Worm (Caenorhabditis elegans) whole organism, L1 larva: ENCODE data around the gene dsh-1.

ENCODE experiments used
- C04F5.9 ChIP-seq: sonication (generic microtip); optimal IDR thresholded peaks from 2 replicates; lab custom pipeline; 2016; ENCODE audit warnings: missing genetic modification characterization, missing compliant biosample characterization
- C16A3.4 ChIP-seq: fragments of 150-350 bp; optimal IDR thresholded peaks from 2 replicates; lab custom pipeline; 2014; ENCODE audit warnings: missing biosample characterization, missing genetic modification characterization
- F16B12.6 ChIP-seq: fragments of 150-350 bp; optimal IDR thresholded peaks from 2 replicates; lab custom pipeline; 2014; ENCODE audit warnings: missing biosample characterization, missing genetic modification characterization
- Y116A8C.19 ChIP-seq: sonication (generic microtip); optimal IDR thresholded peaks from 2 replicates; lab custom pipeline; 2016; ENCODE audit warnings: missing compliant biosample characterization, missing genetic modification characterization, borderline replicate concordance
- aha-1 ChIP-seq: fragments of 150-350 bp; optimal IDR thresholded peaks from 2 replicates; lab custom pipeline; 2014; ENCODE audit warnings: missing biosample characterization, missing genetic modification characterization
- alr-1 ChIP-seq: fragments of 200-800 bp; sonication (Bioruptor generic); optimal IDR thresholded peaks from 2 replicates; lab custom pipeline; 2018; ENCODE audit warnings: borderline replicate concordance, mild to moderate bottlenecking, missing genetic modification characterization, missing compliant biosample characterization
- ama-1 ChIP-seq: fragments of 150-350 bp; optimal IDR thresholded peaks from 2 replicates; lab custom pipeline; 2014
- blmp-1 ChIP-seq: fragments of 150-350 bp; optimal IDR thresholded peaks from 2 replicates; lab custom pipeline; 2014; ENCODE audit warnings: missing biosample characterization, missing genetic modification characterization
- ceh-63 ChIP-seq: fragments of 200-800 bp; sonication (Bioruptor generic); optimal IDR thresholded peaks from 2 replicates; lab custom pipeline; 2018; ENCODE audit warnings: mild to moderate bottlenecking, missing genetic modification characterization, missing compliant biosample characterization
- ceh-82 ChIP-seq, 3 experiments: fragments of 150-350 bp in 1 of 3; sonication (generic microtip) in 2 of 3; optimal IDR thresholded peaks; 2 replicates each; lab custom pipeline; 2014 to 2017; ENCODE audit warnings: missing biosample characterization in 3 of 3, missing genetic modification characterization in 3 of 3
- ceh-88 ChIP-seq: fragments of 200-800 bp; sonication (Bioruptor generic); IDR thresholded peaks from 2 replicates; pipeline ENCODE4 v1.3.6; 2022; ENCODE audit warnings: missing genetic modification characterization, missing compliant biosample characterization
- efl-1 ChIP-seq, 4 experiments: fragments of 150-350 bp; optimal IDR thresholded peaks in 3 of 4; peaks in 1 of 4; 1 replicate in 1 of 4; 2 replicates in 3 of 4; lab custom pipeline; 2014; ENCODE audit warnings: missing biosample characterization in 2 of 4, missing genetic modification characterization in 2 of 4, missing genetic modification reagents in 2 of 4
- efl-3 ChIP-seq: fragments of 200-800 bp; sonication (Bioruptor generic); optimal IDR thresholded peaks from 2 replicates; lab custom pipeline; 2018; ENCODE audit warnings: mild to moderate bottlenecking, missing genetic modification characterization, missing compliant biosample characterization
- egl-27 ChIP-seq, 2 experiments: fragments of 150-350 bp in 1 of 2; sonication (generic microtip); optimal IDR thresholded peaks; 3 replicates each; lab custom pipeline; 2017 to 2018; ENCODE audit warnings: missing biosample characterization in 2 of 2, missing genetic modification characterization in 2 of 2, missing genetic modification reagents in 2 of 2
- elt-2 ChIP-seq: sonication (generic microtip); optimal IDR thresholded peaks from 2 replicates; lab custom pipeline; 2016; ENCODE audit warnings: missing genetic modification characterization, mild to moderate bottlenecking, inconsistent platforms, missing compliant biosample characterization, missing genetic modification reagents
- fkh-10 ChIP-seq: sonication (generic microtip); optimal IDR thresholded peaks from 2 replicates; lab custom pipeline; 2017; ENCODE audit warnings: missing biosample characterization, missing genetic modification reagents, missing genetic modification characterization
- fkh-4 ChIP-seq: sonication (generic microtip); optimal IDR thresholded peaks from 2 replicates; lab custom pipeline; 2016; ENCODE audit warnings: missing compliant biosample characterization, missing genetic modification characterization, borderline replicate concordance
- fkh-8 ChIP-seq: sonication (generic microtip); optimal IDR thresholded peaks from 2 replicates; lab custom pipeline; 2016; ENCODE audit warnings: mild to moderate bottlenecking, missing genetic modification characterization, missing compliant biosample characterization
- grh-1 ChIP-seq: fragments of 200-800 bp; sonication (Bioruptor generic); IDR thresholded peaks from 2 replicates; pipeline ENCODE4 v1.3.6; 2022; ENCODE audit warnings: missing genetic modification reagents, missing genetic modification characterization, missing compliant biosample characterization
- hlh-17 ChIP-seq: fragments of 200-800 bp; sonication (Bioruptor generic); optimal IDR thresholded peaks from 2 replicates; lab custom pipeline; 2018; ENCODE audit warnings: missing genetic modification characterization, mild to moderate bottlenecking, missing compliant biosample characterization, moderate library complexity, borderline replicate concordance
- hlh-4 ChIP-seq: sonication (generic microtip); optimal IDR thresholded peaks from 2 replicates; lab custom pipeline; 2016; ENCODE audit warnings: mild to moderate bottlenecking, missing genetic modification characterization, missing compliant biosample characterization
- hpl-2 ChIP-seq: fragments of 150-350 bp; optimal IDR thresholded peaks from 2 replicates; lab custom pipeline; 2014; ENCODE audit warnings: missing biosample characterization, missing genetic modification reagents, missing genetic modification characterization
- irx-1 ChIP-seq: sonication (generic microtip); optimal IDR thresholded peaks from 2 replicates; lab custom pipeline; 2016; ENCODE audit warnings: missing genetic modification characterization, missing compliant biosample characterization
- jun-1 ChIP-seq: fragments of 150-350 bp; optimal IDR thresholded peaks from 2 replicates; lab custom pipeline; 2014; ENCODE audit warnings: missing biosample characterization, missing genetic modification reagents, missing genetic modification characterization
- lin-13 ChIP-seq: fragments of 150-350 bp; optimal IDR thresholded peaks from 2 replicates; lab custom pipeline; 2014; ENCODE audit warnings: missing biosample characterization, missing genetic modification reagents, missing genetic modification characterization
- lin-35 ChIP-seq, 2 experiments: fragments of 150-350 bp; optimal IDR thresholded peaks; 2 replicates each; lab custom pipeline; 2014; ENCODE audit warnings: missing biosample characterization in 2 of 2, missing genetic modification characterization in 2 of 2, missing genetic modification reagents in 2 of 2
- lin-39 ChIP-seq: fragments of 150-350 bp; optimal IDR thresholded peaks from 2 replicates; lab custom pipeline; 2014; ENCODE audit warnings: missing biosample characterization, missing genetic modification reagents, missing genetic modification characterization
- lsy-2 ChIP-seq, 2 experiments: fragments of 150-350 bp; optimal IDR thresholded peaks; 2 replicates each; lab custom pipeline; 2014; ENCODE audit warnings: missing biosample characterization in 2 of 2, missing genetic modification characterization in 2 of 2
- mab-9 ChIP-seq: fragments of 200-800 bp; sonication (Bioruptor generic); IDR thresholded peaks from 2 replicates; pipeline ENCODE4 v1.3.6; 2022; ENCODE audit warnings: missing genetic modification reagents, missing genetic modification characterization, missing compliant biosample characterization
- mdl-1 ChIP-seq, 2 experiments: fragments of 150-350 bp; optimal IDR thresholded peaks; 2 replicates each; lab custom pipeline; 2014 to 2017; ENCODE audit warnings: missing biosample characterization in 2 of 2, missing genetic modification characterization in 2 of 2, inconsistent platforms in 1 of 2
- mep-1 ChIP-seq: fragments of 150-350 bp; optimal IDR thresholded peaks from 2 replicates; lab custom pipeline; 2014; ENCODE audit warnings: missing biosample characterization, missing genetic modification characterization
- nhr-12 ChIP-seq: sonication (generic microtip); optimal IDR thresholded peaks from 2 replicates; lab custom pipeline; 2017; ENCODE audit warnings: missing biosample characterization, missing genetic modification characterization
- nhr-19 ChIP-seq: fragments of 200-800 bp; sonication (Bioruptor generic); conservative IDR thresholded peaks from 2 replicates; pipeline ENCODE4 v1.3.6; 2022; ENCODE audit warnings: missing genetic modification characterization, missing compliant biosample characterization
- nhr-20 ChIP-seq: sonication (generic microtip); optimal IDR thresholded peaks from 2 replicates; lab custom pipeline; 2016; ENCODE audit warnings: mild to moderate bottlenecking, missing genetic modification characterization, missing compliant biosample characterization
- nhr-28 ChIP-seq: fragments of 150-350 bp; optimal IDR thresholded peaks from 2 replicates; lab custom pipeline; 2014; ENCODE audit warnings: missing biosample characterization, missing genetic modification characterization
- nhr-47 ChIP-seq: sonication (generic microtip); optimal IDR thresholded peaks from 2 replicates; lab custom pipeline; 2016; ENCODE audit warnings: mild to moderate bottlenecking, missing genetic modification characterization, moderate library complexity, missing compliant biosample characterization
- nhr-76 ChIP-seq: sonication (generic microtip); optimal IDR thresholded peaks from 2 replicates; lab custom pipeline; 2017; ENCODE audit warnings: missing biosample characterization, missing genetic modification characterization
- nhr-84 ChIP-seq: sonication (generic microtip); optimal IDR thresholded peaks from 2 replicates; lab custom pipeline; 2017; ENCODE audit warnings: missing biosample characterization, missing genetic modification characterization
- nhr-90 ChIP-seq: sonication (generic microtip); optimal IDR thresholded peaks from 2 replicates; lab custom pipeline; 2016; ENCODE audit warnings: mild to moderate bottlenecking, missing genetic modification characterization, missing compliant biosample characterization; ENCODE audit not compliant: poor library complexity
- pax-3 ChIP-seq: fragments of 200-800 bp; sonication (Bioruptor generic); optimal IDR thresholded peaks from 2 replicates; lab custom pipeline; 2018; ENCODE audit warnings: mild to moderate bottlenecking, missing genetic modification characterization, moderate library complexity, missing compliant biosample characterization
- rnt-1 ChIP-seq: sonication (generic microtip); optimal IDR thresholded peaks from 2 replicates; lab custom pipeline; 2016; ENCODE audit warnings: mild to moderate bottlenecking, missing genetic modification characterization, moderate library complexity, missing compliant biosample characterization
- skn-1 ChIP-seq: fragments of 150-350 bp; optimal IDR thresholded peaks from 2 replicates; lab custom pipeline; 2014; ENCODE audit warnings: missing biosample characterization, missing genetic modification characterization
- snpc-4 ChIP-seq: fragments of 150-350 bp; optimal IDR thresholded peaks from 2 replicates; lab custom pipeline; 2014; ENCODE audit warnings: missing biosample characterization, missing genetic modification characterization
- swsn-7 ChIP-seq: sonication (generic microtip); optimal IDR thresholded peaks from 2 replicates; lab custom pipeline; 2016; ENCODE audit warnings: missing genetic modification characterization, missing compliant biosample characterization
- tlp-1 ChIP-seq: fragments of 150-350 bp; optimal IDR thresholded peaks from 2 replicates; lab custom pipeline; 2014; ENCODE audit warnings: missing biosample characterization, missing genetic modification characterization
- unc-130 ChIP-seq: fragments of 150-350 bp; optimal IDR thresholded peaks from 2 replicates; lab custom pipeline; 2017; ENCODE audit warnings: missing biosample characterization, missing genetic modification characterization, inconsistent platforms
- unc-86 ChIP-seq: sonication (generic microtip); optimal IDR thresholded peaks from 2 replicates; lab custom pipeline; 2016; ENCODE audit warnings: missing genetic modification characterization, missing compliant biosample characterization
- unc-98 ChIP-seq: fragments of 200-800 bp; sonication (Bioruptor generic); IDR thresholded peaks from 2 replicates; pipeline ENCODE4 v1.3.6; 2022; ENCODE audit warnings: missing genetic modification characterization, missing compliant biosample characterization
- zag-1 ChIP-seq: fragments of 150-350 bp; optimal IDR thresholded peaks from 2 replicates; lab custom pipeline; 2014; ENCODE audit warnings: missing biosample characterization, missing genetic modification characterization
- zip-4 ChIP-seq: fragments of 200-800 bp; sonication (Bioruptor generic); optimal IDR thresholded peaks from 2 replicates; lab custom pipeline; 2018; ENCODE audit warnings: mild to moderate bottlenecking, missing genetic modification characterization, moderate library complexity, missing compliant biosample characterization
- ztf-11 ChIP-seq, 2 experiments: sonication (generic microtip); optimal IDR thresholded peaks; 2 replicates each; lab custom pipeline; 2016 to 2017; ENCODE audit warnings: missing genetic modification characterization in 2 of 2, missing biosample characterization in 1 of 2, missing compliant biosample characterization in 1 of 2
- ztf-4 ChIP-seq: fragments of 150-350 bp; optimal IDR thresholded peaks from 2 replicates; lab custom pipeline; 2014; ENCODE audit warnings: missing biosample characterization, missing genetic modification characterization

Gene dsh-1

DNA sequence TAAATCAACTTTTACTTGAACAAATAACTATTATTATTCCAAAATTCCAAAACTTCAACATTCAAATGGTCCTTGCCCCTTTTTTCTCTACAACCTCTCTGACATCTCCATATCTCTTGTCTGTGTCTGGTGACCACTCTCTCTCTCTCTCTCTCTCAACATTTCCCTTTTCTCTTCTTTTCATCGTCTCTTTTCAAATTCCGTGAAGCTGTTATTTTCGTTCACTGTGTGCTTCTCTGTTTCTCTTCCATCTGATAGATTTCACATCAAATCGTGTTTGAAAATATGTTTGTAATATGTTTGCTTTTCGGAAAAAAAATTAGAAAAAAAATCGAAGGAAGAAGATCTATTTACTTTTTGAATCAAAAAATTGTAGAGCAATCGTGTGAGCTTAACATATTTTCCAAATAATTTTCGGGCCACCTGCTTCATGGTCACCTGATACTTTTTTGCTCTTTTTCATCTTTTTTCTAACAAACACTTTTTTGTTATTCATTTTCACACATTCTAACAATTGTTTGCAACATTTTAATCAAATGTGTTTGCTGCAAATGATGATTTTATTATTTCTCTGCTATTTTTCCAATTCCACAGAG is 24.1 kb downstream of the dsh-1 start (continued):
- TF ChIP-seq fkh-8 (tag; lab: Kevin White, UChicago), result peak; percentile 23
- no peak for TF ChIP-seq elt-2
- TF ChIP-seq hpl-2 (GFP tag; lab: Kevin White, UChicago), result no peak
- TF ChIP-seq jun-1 (tag; lab: Kevin White, UChicago), result no peak
- TF ChIP-seq blmp-1 (tag; lab: Kevin White, UChicago), result peak; percentile 87
- TF ChIP-seq skn-1, result peak; percentile 26
- TF ChIP-seq F16B12.6 (tag; lab: Kevin White, UChicago), result no peak
- TF ChIP-seq efl-3 (GFP tag; lab: Kevin White, UChicago), result no peak
- no peak for TF ChIP-seq C04F5.9 (tag; lab: Kevin White, UChicago)
- TF ChIP-seq grh-1, result no peak
- TF ChIP-seq zag-1 (tag; lab: Kevin White, UChicago), result no peak
- no peak for TF ChIP-seq hlh-17
- TF ChIP-seq ztf-4 (tag; lab: Kevin White, UChicago), result no peak
- no peak for TF ChIP-seq Y116A8C.19
- peak; percentile 30 for TF ChIP-seq swsn-7 (tag; lab: Kevin White, UChicago)
- TF ChIP-seq nhr-19 (GFP tag; lab: Robert Waterston, UW), result peak; percentile 20; the same call in 1 of the 2 replicates
- no peak for TF ChIP-seq alr-1 (tag; lab: Kevin White, UChicago)
- no peak for TF ChIP-seq fkh-10
- TF ChIP-seq pax-3 (tag; lab: Kevin White, UChicago), result no peak
- TF ChIP-seq snpc-4 (tag; lab: Kevin White, UChicago), result peak; percentile 38
- no peak for TF ChIP-seq mdl-1 (tag; optimal IDR thresholded peaks at IDR 0.05; lab: Kevin White, UChicago)
- peak; percentile 41 for TF ChIP-seq mep-1 (tag; lab: Kevin White, UChicago)
- no peak for TF ChIP-seq irx-1 (tag; lab: Kevin White, UChicago)
- no peak for TF ChIP-seq hlh-4 (tag; lab: Kevin White, UChicago)
- no peak for TF ChIP-seq aha-1 (tag; lab: Kevin White, UChicago)
- peak; percentile 49 to 50 for TF ChIP-seq efl-1 (optimal IDR thresholded peaks at IDR 0.05; lab: Kevin White, UChicago)
- TF ChIP-seq efl-1 (GFP tag; optimal IDR thresholded peaks at IDR 0.05 in 1 of 2; lab: Kevin White, UChicago), result peak; percentile 14 to 90
- TF ChIP-seq nhr-84 (tag; lab: Kevin White, UChicago), result no peak
- no peak for TF ChIP-seq zip-4 (GFP tag; lab: Kevin White, UChicago)
- TF ChIP-seq lin-35 (GFP tag; optimal IDR thresholded peaks at IDR 0.05; lab: Kevin White, UChicago), result peak; percentile 31 to 37
- TF ChIP-seq ztf-11 (tag; optimal IDR thresholded peaks at IDR 0.05; lab: Kevin White, UChicago), result no peak
- no peak for TF ChIP-seq ceh-63
- peak; percentile 7 for TF ChIP-seq C16A3.4
- peak; percentile 22 to 65 for TF ChIP-seq lsy-2 (tag; optimal IDR thresholded peaks at IDR 0.05; lab: Kevin White, UChicago)
- no peak for TF ChIP-seq nhr-76 (tag; lab: Kevin White, UChicago)
- no peak for TF ChIP-seq fkh-4 (tag; lab: Kevin White, UChicago)
- TF ChIP-seq ceh-82 (tag; optimal IDR thresholded peaks at IDR 0.05; lab: Kevin White, UChicago), result peak in 1 of 3 experiments; percentile 20
- TF ChIP-seq unc-130 (tag; lab: Kevin White, UChicago), result no peak
- no peak for TF ChIP-seq mab-9
- no peak for TF ChIP-seq unc-98 (GFP tag; lab: Robert Waterston, UW)
- no peak for TF ChIP-seq egl-27 (tag; optimal IDR thresholded peaks at IDR 0.05; lab: Kevin White, UChicago)
- no peak for TF ChIP-seq tlp-1 (tag; lab: Kevin White, UChicago)
- peak; percentile 40 for TF ChIP-seq unc-86 (tag; lab: Kevin White, UChicago)
- no peak for TF ChIP-seq ama-1 (lab: Kevin White, UChicago)
- no peak for TF ChIP-seq nhr-12 (tag; lab: Kevin White, UChicago)
- no peak for TF ChIP-seq nhr-28 (tag; lab: Kevin White, UChicago)
- TF ChIP-seq nhr-90 (tag; lab: Kevin White, UChicago), result no peak
- no peak for TF ChIP-seq ceh-88 (GFP tag; lab: Robert Waterston, UW)
- TF ChIP-seq rnt-1 (tag; lab: Kevin White, UChicago), result peak; percentile 48
- TF ChIP-seq nhr-47 (tag; lab: Kevin White, UChicago), result peak; percentile 28
- no peak for TF ChIP-seq lin-13 (GFP tag; lab: Kevin White, UChicago)
- TF ChIP-seq nhr-20, result peak; percentile 39
- no peak for TF ChIP-seq lin-39 (tag; lab: Kevin White, UChicago)
